Fruit fly (Drosophila melanogaster): ENCODE data around the gene Bre1.

Bre1 gene

dm6 chr3L:5810633-5811341 is 16.8 kb upstream of the Bre1 start, which contains the start of the genes S6k and kri (continued):
- TF ChIP-seq kah (GFP tag; optimal IDR thresholded peaks at IDR 0.05) (no peak), z (GFP tag; IDR thresholded peaks at IDR 0.05) (0 out of 3 replicates have a peak, but pooled peaks have one; percentile 37), Doc2 (GFP tag; IDR thresholded peaks at IDR 0.05) (no peak), dan (GFP tag; IDR thresholded peaks at IDR 0.05) (no peak), CG33557 (GFP tag; optimal IDR thresholded peaks at IDR 0.05) (no peak), ind (GFP tag; optimal IDR thresholded peaks at IDR 0.05) (no peak), gsb-n (tag; optimal IDR thresholded peaks at IDR 0.05) (no peak), CG9932 (GFP tag; IDR thresholded peaks at IDR 0.05) (no peak), sug (tag; optimal IDR thresholded peaks at IDR 0.05) (peak; percentile 77), Nf-YA (GFP tag; IDR thresholded peaks at IDR 0.05) (0 out of 2 replicates have a peak, but pooled peaks have one; percentile 9), CG6175 (GFP tag; IDR thresholded peaks at IDR 0.05) (no peak), grau (tag; optimal IDR thresholded peaks at IDR 0.05) (peak; percentile 19), cato (GFP tag; optimal IDR thresholded peaks at IDR 0.05; ENCODE audit: borderline replicate concordance) (no peak), MBD-R2 (GFP tag; IDR thresholded peaks at IDR 0.05) (peak; percentile 87), CG7372 (GFP tag; IDR thresholded peaks at IDR 0.05) (no peak), Blimp-1 (GFP tag; optimal IDR thresholded peaks at IDR 0.05) (no peak), pan (optimal IDR thresholded peaks at IDR 0.05) (no peak), pan (GFP tag; optimal IDR thresholded peaks at IDR 0.05 in 1 of 2, IDR thresholded peaks at IDR 0.05 in 1 of 2) (peak in 1 of 2 experiments; percentile 26), peb (GFP tag; IDR thresholded peaks at IDR 0.05) (no peak), tgo (GFP tag; IDR thresholded peaks at IDR 0.05) (no peak), danr (GFP tag; IDR thresholded peaks at IDR 0.05) (no peak), CG6254 (GFP tag; optimal IDR thresholded peaks at IDR 0.05) (no peak), CG17186 (GFP tag; optimal IDR thresholded peaks at IDR 0.05) (peak; percentile 89), fd96Cb (tag; optimal IDR thresholded peaks at IDR 0.05) (no peak), Hmx (GFP tag; optimal IDR thresholded peaks at IDR 0.05) (no peak), p53 (GFP tag; optimal IDR thresholded peaks at IDR 0.05) (no peak), CG6272 (GFP tag; IDR thresholded peaks at IDR 0.05) (no peak), CG10267 (tag; optimal IDR thresholded peaks at IDR 0.05) (peak; percentile 47), pros (GFP tag; optimal IDR thresholded peaks at IDR 0.05) (no peak), CG7987 (GFP tag; optimal IDR thresholded peaks at IDR 0.05) (peak; percentile 51), Opbp (GFP tag; IDR thresholded peaks at IDR 0.05; ENCODE audit: partially characterized antibody) (peak; percentile 66; the same call in 2 of the 3 replicates), CG32532 (GFP tag; IDR thresholded peaks at IDR 0.05) (peak; percentile 42), ATbp (GFP tag; optimal IDR thresholded peaks at IDR 0.05) (no peak), Eip74EF (GFP tag; optimal IDR thresholded peaks at IDR 0.05) (peak in 1 of 2 experiments; percentile 40), CG6683 (GFP tag; optimal IDR thresholded peaks at IDR 0.05) (no peak), CG10543 (GFP tag; optimal IDR thresholded peaks at IDR 0.05) (peak; percentile 80), CG4730 (GFP tag; IDR thresholded peaks at IDR 0.05) (no peak), BtbVII (GFP tag; optimal IDR thresholded peaks at IDR 0.05) (no peak), CG6765 (GFP tag; optimal IDR thresholded peaks at IDR 0.05) (no peak), gro (GFP tag; optimal IDR thresholded peaks at IDR 0.05) (peak; percentile 30), Hsf (GFP tag; optimal IDR thresholded peaks at IDR 0.05) (no peak), CG8281 (tag; optimal IDR thresholded peaks at IDR 0.05) (no peak), Taf1 (GFP tag; IDR thresholded peaks at IDR 0.05) (no peak)

Measured in whole organism, embryonic.